Fruit fly (Drosophila melanogaster) whole organism, wandering third instar larva: ENCODE data around the gene Rheb.

Source experiments
- Abd-B ChIP-seq: fragments of >200 bp; optimal IDR thresholded peaks from 2 replicates; lab custom pipeline; 2017; ENCODE audit warnings: missing biosample characterization, missing genetic modification characterization
- CrebA ChIP-seq: fragments of 200-800 bp; sonication (Bioruptor generic); optimal IDR thresholded peaks from 2 replicates; lab custom pipeline; 2016; ENCODE audit warnings: missing biosample characterization, mild to moderate bottlenecking, missing genetic modification characterization, borderline replicate concordance
- Dfd ChIP-seq: fragments of >200 bp; optimal IDR thresholded peaks from 2 replicates; lab custom pipeline; 2017; ENCODE audit warnings: missing biosample characterization, missing genetic modification characterization
- Sp1 ChIP-seq: fragments of 200-800 bp; sonication (Bioruptor generic); optimal IDR thresholded peaks from 3 replicates; lab custom pipeline; 2019; ENCODE audit warnings: missing biosample characterization, mild to moderate bottlenecking, missing genetic modification characterization, moderate library complexity
- Vsx2 ChIP-seq: fragments of 200-300, 225-300 bp; sonication (Bioruptor generic); optimal IDR thresholded peaks from 2 replicates; lab custom pipeline; 2018; ENCODE audit warnings: missing biosample characterization, missing genetic modification characterization; ENCODE audit not compliant: partially characterized antibody
- br ChIP-seq: fragments of 200-800 bp; sonication (Bioruptor generic); optimal IDR thresholded peaks from 2 replicates; lab custom pipeline; 2016; ENCODE audit warnings: missing biosample characterization, missing genetic modification characterization
- brk ChIP-seq: fragments of 200-800 bp; sonication (Bioruptor generic); optimal IDR thresholded peaks from 2 replicates; lab custom pipeline; 2016; ENCODE audit warnings: missing biosample characterization, mild to moderate bottlenecking, missing genetic modification characterization
- psq ChIP-seq: fragments of 200-800 bp; sonication (Bioruptor generic); optimal IDR thresholded peaks from 3 replicates; lab custom pipeline; 2017; ENCODE audit warnings: missing biosample characterization, mild to moderate bottlenecking, missing genetic modification characterization, moderate library complexity
- rgr ChIP-seq: fragments of 200-800 bp; sonication (Bioruptor generic); optimal IDR thresholded peaks from 3 replicates; lab custom pipeline; 2016; ENCODE audit warnings: missing biosample characterization, mild to moderate bottlenecking, missing genetic modification characterization
- tai ChIP-seq: sonication (Bioruptor generic); optimal IDR thresholded peaks from 2 replicates; lab custom pipeline; 2016; ENCODE audit warnings: missing biosample characterization, missing genetic modification characterization
- usp ChIP-seq: fragments of >200 bp; optimal IDR thresholded peaks from 2 replicates; lab custom pipeline; 2017; ENCODE audit warnings: missing biosample characterization, missing genetic modification characterization

DNA sequence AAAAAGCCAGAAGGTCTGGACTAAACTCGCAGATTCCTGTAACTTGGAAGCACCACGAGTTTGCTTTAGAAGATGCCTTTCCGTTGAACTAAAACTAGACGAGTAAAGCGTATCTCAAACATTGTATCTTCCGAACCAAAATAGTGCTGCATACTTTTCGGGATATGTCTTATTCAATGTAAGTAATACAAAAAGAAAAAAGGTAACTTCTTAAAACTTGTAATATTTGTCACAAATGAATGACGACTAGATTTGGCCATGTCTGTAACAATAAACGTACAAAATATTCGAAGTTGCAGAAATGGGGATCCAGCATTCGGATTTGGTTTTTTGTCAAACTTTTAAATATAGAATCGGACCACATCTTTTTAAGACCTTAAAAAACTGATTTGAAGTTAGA is 26.2 kb downstream of the Rheb start:
- TF ChIP-seq Abd-B (GFP tag; lab: Kevin White, UChicago): no peak
- TF ChIP-seq Sp1 (GFP tag; lab: Kevin White, UChicago): no peak
- TF ChIP-seq usp: no peak
- TF ChIP-seq psq (GFP tag; lab: Kevin White, UChicago): no peak
- TF ChIP-seq tai (GFP tag; lab: Kevin White, UChicago): no peak
- no peak for TF ChIP-seq CrebA (GFP tag; lab: Kevin White, UChicago)
- TF ChIP-seq Vsx2 (GFP tag; lab: Kevin White, UChicago): no peak
- TF ChIP-seq rgr (GFP tag; lab: Kevin White, UChicago): no peak
- TF ChIP-seq brk (GFP tag; lab: Kevin White, UChicago): no peak
- no peak for TF ChIP-seq br (GFP tag; lab: Kevin White, UChicago)
- TF ChIP-seq Dfd (GFP tag; lab: Kevin White, UChicago): no peak
